Worm (Caenorhabditis elegans) whole organism, mixed stage, embryonic: ENCODE results near the gene grld-1.

ENCODE experiments used
- hlh-1 ChIP-seq: fragments of 150-350 bp; optimal IDR thresholded peaks from 2 replicates; lab custom pipeline; 2014; ENCODE audit warnings: missing biosample characterization, missing genetic modification reagents, missing genetic modification characterization
- pha-4 ChIP-seq: fragments of 150-350 bp; optimal IDR thresholded peaks from 2 replicates; lab custom pipeline; 2018; ENCODE audit warnings: missing biosample characterization, missing genetic modification reagents, missing genetic modification characterization

- TF ChIP-seq pha-4 (tag; lab: Kevin White, UChicago) (no peak), hlh-1 (tag; lab: Kevin White, UChicago) (no peak)
These were observed 45.3 kb upstream of the grld-1 start for ce11 chrIV:171036-171435.
